Fruit fly (Drosophila melanogaster): ENCODE results near the gene CG43703.

DNA sequence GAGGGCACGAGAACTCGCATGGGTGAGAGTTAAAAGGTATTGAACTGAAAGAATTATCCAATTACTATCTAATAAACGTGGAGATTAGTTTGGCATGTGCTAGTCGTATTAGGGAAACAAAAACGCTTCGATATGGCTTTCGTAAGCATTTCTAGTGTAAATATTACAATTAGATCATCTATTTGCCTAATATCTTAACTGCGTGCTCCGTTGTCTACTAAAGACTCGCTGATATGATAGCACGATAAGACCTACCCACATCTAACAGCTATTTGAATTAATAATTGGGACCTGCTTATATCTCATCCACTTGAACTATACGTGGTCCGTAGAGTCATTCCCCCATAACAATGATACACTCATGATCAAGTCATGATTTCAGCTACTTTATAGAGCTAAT, 12.2 kb downstream of the CG43703 start:
- TF ChIP-seq CG11398 (GFP tag; optimal IDR thresholded peaks at IDR 0.05) (no peak), CG33213 (GFP tag; optimal IDR thresholded peaks at IDR 0.05) (no peak), otp (GFP tag; IDR thresholded peaks at IDR 0.05) (no peak), CG8478 (optimal IDR thresholded peaks at IDR 0.05) (no peak), ssp (GFP tag; IDR thresholded peaks at IDR 0.05) (no peak), CG18619 (GFP tag; optimal IDR thresholded peaks at IDR 0.05) (no peak), CkIIα-i1 (GFP tag; IDR thresholded peaks at IDR 0.05) (no peak), da (GFP tag; optimal IDR thresholded peaks at IDR 0.05) (no peak), gt (GFP tag; IDR thresholded peaks at IDR 0.05) (no peak), dm (GFP tag; optimal IDR thresholded peaks at IDR 0.05) (no peak), amos (GFP tag; IDR thresholded peaks at IDR 0.05; ENCODE audit: partially characterized antibody) (no peak)

All from whole organism, embryonic.